Worm (Caenorhabditis elegans) whole organism, L3 larva: Measurements from ENCODE around the gene twk-28.

Experiments
- nhr-237 ChIP-seq: fragments of 150-350 bp; optimal IDR thresholded peaks from 2 replicates; lab custom pipeline; 2014; ENCODE audit warnings: missing biosample characterization, missing genetic modification characterization
- unc-62 ChIP-seq: fragments of 150-350 bp; sonication (generic microtip); optimal IDR thresholded peaks from 4 replicates; lab custom pipeline; 2014; ENCODE audit warnings: missing biosample characterization, missing genetic modification reagents, missing genetic modification characterization

ce11 chrX:4297452-4297851, 18.3 kb upstream of the twk-28 start, which contains the start of gene paf-2:
- TF ChIP-seq nhr-237 (no peak), unc-62 (GFP tag; lab: Kevin White, UChicago) (no peak)
